Fruit fly (Drosophila melanogaster) whole organism, pupa: ENCODE results near the gene pasi1.

Experiments used
- CG10348 ChIP-seq: fragments of 200-800 bp; sonication (Bioruptor generic); IDR thresholded peaks from 2 replicates; pipeline ENCODE4 v1.3.6; 2022; ENCODE audit warnings: missing biosample characterization, missing genetic modification characterization
- CG12605 ChIP-seq: fragments of 200-800 bp; sonication (Bioruptor generic); IDR thresholded peaks from 2 replicates; pipeline ENCODE4 v1.3.6; 2022; ENCODE audit warnings: missing biosample characterization, missing genetic modification characterization
- CG13204 ChIP-seq: fragments of 200-800 bp; sonication (Bioruptor generic); optimal IDR thresholded peaks from 2 replicates; lab custom pipeline; 2018; ENCODE audit warnings: missing biosample characterization, mild to moderate bottlenecking, missing genetic modification characterization, moderate library complexity
- CG14655 ChIP-seq: fragments of 200-800 bp; sonication (Bioruptor generic); optimal IDR thresholded peaks from 3 replicates; lab custom pipeline; 2017; ENCODE audit warnings: mild to moderate bottlenecking, missing biosample characterization, missing genetic modification reagents, missing genetic modification characterization
- CG15710 ChIP-seq: fragments of 200-800 bp; sonication (Bioruptor generic); optimal IDR thresholded peaks from 2 replicates; lab custom pipeline; 2018; ENCODE audit warnings: missing biosample characterization, mild to moderate bottlenecking, missing genetic modification characterization, moderate library complexity
- CG17806 ChIP-seq: fragments of 200-800 bp; sonication (Bioruptor generic); optimal IDR thresholded peaks from 2 replicates; lab custom pipeline; 2018; ENCODE audit warnings: missing biosample characterization, mild to moderate bottlenecking, missing genetic modification characterization, moderate library complexity
- CG32121 ChIP-seq: fragments of 200-800 bp; sonication (Bioruptor generic); IDR thresholded peaks from 2 replicates; pipeline ENCODE4 v1.3.6; 2022; ENCODE audit warnings: missing biosample characterization, missing genetic modification characterization
- CG34367 ChIP-seq: fragments of 200-800 bp; sonication (Bioruptor generic); optimal IDR thresholded peaks from 2 replicates; lab custom pipeline; 2018; ENCODE audit warnings: missing biosample characterization, mild to moderate bottlenecking, missing genetic modification characterization
- CG4496 ChIP-seq: fragments of 200-800 bp; sonication (Bioruptor generic); IDR thresholded peaks from 3 replicates; pipeline ENCODE4 v1.3.6; 2022; ENCODE audit warnings: missing biosample characterization, missing genetic modification characterization
- CG8159 ChIP-seq: fragments of 200-800 bp; sonication (Bioruptor generic); optimal IDR thresholded peaks from 3 replicates; lab custom pipeline; 2018; ENCODE audit warnings: missing biosample characterization, mild to moderate bottlenecking, missing genetic modification characterization, moderate library complexity
- CG8301 ChIP-seq: fragments of 200-800 bp; sonication (Bioruptor generic); optimal IDR thresholded peaks from 2 replicates; lab custom pipeline; 2018; ENCODE audit warnings: missing biosample characterization, mild to moderate bottlenecking, missing genetic modification characterization
- CG9948 ChIP-seq: fragments of 200-800 bp; sonication (Bioruptor generic); optimal IDR thresholded peaks from 2 replicates; lab custom pipeline; 2018; ENCODE audit warnings: missing biosample characterization, mild to moderate bottlenecking, missing genetic modification characterization, moderate library complexity
- D1 ChIP-seq: fragments of 200-800 bp; sonication (Bioruptor generic); optimal IDR thresholded peaks from 2 replicates; lab custom pipeline; 2018; ENCODE audit warnings: missing biosample characterization, mild to moderate bottlenecking, missing genetic modification characterization, moderate library complexity
- EcR ChIP-seq: fragments of 200-800 bp; sonication (Bioruptor generic); optimal IDR thresholded peaks from 3 replicates; lab custom pipeline; 2019; ENCODE audit warnings: missing biosample characterization, missing genetic modification characterization, mild to moderate bottlenecking, moderate library complexity, missing genetic modification reagents
- Ets98B ChIP-seq: fragments of 200-800 bp; sonication (Bioruptor generic); IDR thresholded peaks from 2 replicates; pipeline ENCODE4 v1.3.6; 2022; ENCODE audit warnings: missing biosample characterization, missing genetic modification characterization
- Pif1A ChIP-seq: fragments of 200-800 bp; sonication (Bioruptor generic); optimal IDR thresholded peaks from 3 replicates; lab custom pipeline; 2016; ENCODE audit warnings: missing biosample characterization, missing genetic modification characterization
- Pif1B ChIP-seq: fragments of 200-800 bp; sonication (Bioruptor generic); optimal IDR thresholded peaks from 3 replicates; lab custom pipeline; 2016; ENCODE audit warnings: missing biosample characterization, missing genetic modification characterization
- Snoo ChIP-seq: fragments of 200-800 bp; sonication (Bioruptor generic); optimal IDR thresholded peaks from 3 replicates; lab custom pipeline; 2017; ENCODE audit warnings: missing biosample characterization, mild to moderate bottlenecking, missing genetic modification characterization, inconsistent platforms
- fd96Ca ChIP-seq: fragments of 200-800 bp; sonication (Bioruptor generic); IDR thresholded peaks from 3 replicates; pipeline ENCODE4 v1.3.6; 2022; ENCODE audit warnings: missing biosample characterization, missing genetic modification characterization
- gl ChIP-seq: fragments of 200-800 bp; sonication (Bioruptor generic); optimal IDR thresholded peaks from 2 replicates; lab custom pipeline; 2018; ENCODE audit warnings: missing biosample characterization, mild to moderate bottlenecking, missing genetic modification characterization
- rn ChIP-seq: fragments of 200-800 bp; sonication (Bioruptor generic); IDR thresholded peaks from 2 replicates; pipeline ENCODE4 v1.3.6; 2022; ENCODE audit warnings: missing biosample characterization, missing genetic modification characterization

pasi1 gene

dm6 chr3R:17787780-17788179, 7.1 kb upstream of the pasi1 start:
- TF ChIP-seq CG14655 (peak; percentile 53), CG32121 (GFP tag; lab: Robert Waterston, UW) (peak; percentile 31), rn (GFP tag; lab: Robert Waterston, UW) (no peak), Ets98B (GFP tag; lab: Robert Waterston, UW) (peak; percentile 27; the same call in 1 of the 2 replicates), CG8301 (tag; lab: Kevin White, UChicago) (peak; percentile 24), D1 (tag; lab: Kevin White, UChicago) (no peak)

- TF ChIP-seq Pif1B (GFP tag; lab: Kevin White, UChicago), result no peak
- TF ChIP-seq CG15710 (tag; lab: Kevin White, UChicago), result no peak
- no peak for TF ChIP-seq Pif1A (GFP tag; lab: Kevin White, UChicago)
- peak; percentile 22 for TF ChIP-seq CG14655
- TF ChIP-seq Snoo, result no peak
- no peak for TF ChIP-seq CG10348 (GFP tag; lab: Robert Waterston, UW)
- no peak for TF ChIP-seq CG34367
- TF ChIP-seq CG8301 (tag; lab: Kevin White, UChicago), result no peak
- TF ChIP-seq CG13204 (GFP tag; lab: Kevin White, UChicago), result no peak
- no peak for TF ChIP-seq CG12605 (GFP tag; lab: Robert Waterston, UW)
- peak; percentile 21; the same call in 1 of the 2 replicates for TF ChIP-seq CG32121 (GFP tag; lab: Robert Waterston, UW)
- TF ChIP-seq CG4496, result no peak
- TF ChIP-seq CG8159 (tag; lab: Kevin White, UChicago), result peak; percentile 62
- no peak for TF ChIP-seq gl (tag; lab: Kevin White, UChicago)
- TF ChIP-seq D1 (tag; lab: Kevin White, UChicago), result no peak
- no peak for TF ChIP-seq fd96Ca (GFP tag; lab: Robert Waterston, UW)
- peak; percentile 5 for TF ChIP-seq CG17806 (tag; lab: Kevin White, UChicago)
- TF ChIP-seq rn (GFP tag; lab: Robert Waterston, UW), result no peak
- no peak for TF ChIP-seq Ets98B (GFP tag; lab: Robert Waterston, UW)
- TF ChIP-seq CG9948, result no peak
- TF ChIP-seq EcR, result no peak
Observed at dm6 chr3R:17789937-17790336, 4.9 kb upstream of the pasi1 start.

dm6 chr3R:17793287-17793686, 1.6 kb upstream of the pasi1 start:
- TF ChIP-seq Snoo (no peak), gl (tag; lab: Kevin White, UChicago) (no peak), Ets98B (GFP tag; lab: Robert Waterston, UW) (no peak), rn (GFP tag; lab: Robert Waterston, UW) (no peak), EcR (no peak), CG10348 (GFP tag; lab: Robert Waterston, UW) (no peak), CG12605 (GFP tag; lab: Robert Waterston, UW) (no peak), Pif1B (GFP tag; lab: Kevin White, UChicago) (no peak), CG34367 (no peak)

DNA sequence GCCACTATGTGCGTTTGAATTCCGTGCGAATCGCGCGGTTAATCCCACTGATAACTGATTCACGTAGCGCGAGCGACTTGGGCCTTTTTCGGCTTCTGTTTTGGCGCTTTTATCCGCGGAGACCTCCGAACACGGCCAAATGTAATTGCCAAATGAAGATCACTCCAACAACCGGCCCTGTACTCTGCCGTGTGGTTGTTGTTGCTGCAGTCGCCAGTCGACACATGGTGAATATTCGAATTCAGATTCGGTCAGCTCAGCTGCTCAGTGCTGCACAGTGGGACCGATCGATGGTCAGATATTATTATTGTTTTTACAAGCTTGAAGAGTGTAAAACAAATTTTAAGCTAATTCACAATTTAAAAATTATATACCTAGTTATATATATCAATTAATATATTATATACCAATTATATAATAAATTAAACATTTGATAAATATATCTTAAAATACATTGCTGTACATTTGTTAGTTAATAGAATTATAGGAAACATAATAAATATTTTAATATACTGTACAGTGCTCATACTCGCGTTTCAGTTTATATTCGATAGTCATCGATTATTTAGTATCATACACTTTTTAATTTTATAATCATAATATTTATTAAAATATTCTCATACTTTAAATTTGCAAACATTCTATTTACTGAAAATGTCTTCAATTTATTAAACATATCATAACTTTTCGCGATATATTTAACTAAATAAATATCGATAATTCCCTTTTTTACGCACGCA, 370 bp upstream of the pasi1 start, which contains the start of gene CG43102:
Gene CG43102, minus strand, starts transcription at position 156 of the 740 bp plus-strand sequence.
- no peak for TF ChIP-seq D1 (tag; lab: Kevin White, UChicago)
- TF ChIP-seq CG8159 (tag; lab: Kevin White, UChicago), result peak; percentile 65
- no peak for TF ChIP-seq CG10348 (GFP tag; lab: Robert Waterston, UW)
- TF ChIP-seq CG12605 (GFP tag; lab: Robert Waterston, UW), result peak; percentile 59
- TF ChIP-seq CG4496, result peak; percentile 85
- peak; percentile 76 for TF ChIP-seq fd96Ca (GFP tag; lab: Robert Waterston, UW)
- peak; percentile 12 for TF ChIP-seq gl (tag; lab: Kevin White, UChicago)
- TF ChIP-seq Snoo, result peak; percentile 63
- no peak for TF ChIP-seq CG13204 (GFP tag; lab: Kevin White, UChicago)
- TF ChIP-seq CG8301 (tag; lab: Kevin White, UChicago), result peak; percentile 59
- peak; percentile 45 for TF ChIP-seq CG34367
- peak; percentile 50 for TF ChIP-seq CG9948
- TF ChIP-seq CG15710 (tag; lab: Kevin White, UChicago), result peak; percentile 61
- TF ChIP-seq CG32121 (GFP tag; lab: Robert Waterston, UW), result peak; percentile 70
- peak; percentile 44; the same call in 1 of the 2 replicates for TF ChIP-seq rn (GFP tag; lab: Robert Waterston, UW)
- peak; percentile 80 for TF ChIP-seq Ets98B (GFP tag; lab: Robert Waterston, UW)
- TF ChIP-seq Pif1B (GFP tag; lab: Kevin White, UChicago), result peak; percentile 81
- no peak for TF ChIP-seq EcR
- peak; percentile 89 for TF ChIP-seq CG17806 (tag; lab: Kevin White, UChicago)
- peak; percentile 72 for TF ChIP-seq Pif1A (GFP tag; lab: Kevin White, UChicago)
- peak; percentile 64 for TF ChIP-seq CG14655

- TF ChIP-seq CG15710 (tag; lab: Kevin White, UChicago) (no peak), CG8159 (tag; lab: Kevin White, UChicago) (no peak), CG32121 (GFP tag; lab: Robert Waterston, UW) (no peak), D1 (tag; lab: Kevin White, UChicago) (no peak), Snoo (no peak), CG34367 (no peak), fd96Ca (GFP tag; lab: Robert Waterston, UW) (no peak), EcR (no peak), CG4496 (no peak), Pif1A (GFP tag; lab: Kevin White, UChicago) (no peak), CG17806 (tag; lab: Kevin White, UChicago) (no peak), CG8301 (tag; lab: Kevin White, UChicago) (no peak)
- TF ChIP-seq, all 21 proteins: peak for 0
Observed at dm6 chr3R:17795561-17796170, 791 bp downstream of the pasi1 start.
